Worm (Caenorhabditis elegans) whole organism, L2 larva: ENCODE results near the gene C16D9.3.

Experiments
- C34F6.9 ChIP-seq: fragments of 150-350 bp; optimal IDR thresholded peaks from 2 replicates; lab custom pipeline; 2014; ENCODE audit warnings: missing biosample characterization, missing genetic modification characterization
- F13H6.1 ChIP-seq: sonication (generic microtip); optimal IDR thresholded peaks from 2 replicates; lab custom pipeline; 2016; ENCODE audit warnings: missing genetic modification characterization, missing compliant biosample characterization
- R02D3.7 ChIP-seq: fragments of 150-350 bp; optimal IDR thresholded peaks from 2 replicates; lab custom pipeline; 2014; ENCODE audit warnings: missing biosample characterization, missing genetic modification characterization
- Y55F3AM.14 ChIP-seq: fragments of 200-800 bp; sonication (Bioruptor generic); optimal IDR thresholded peaks from 2 replicates; lab custom pipeline; 2018; ENCODE audit warnings: mild to moderate bottlenecking, missing genetic modification characterization, missing compliant biosample characterization
- ZK546.5 ChIP-seq: sonication (generic microtip); optimal IDR thresholded peaks from 2 replicates; lab custom pipeline; 2017; ENCODE audit warnings: missing biosample characterization, missing genetic modification characterization
- alr-1 ChIP-seq: fragments of 150-350 bp; optimal IDR thresholded peaks from 2 replicates; lab custom pipeline; 2014; ENCODE audit warnings: missing biosample characterization, missing genetic modification characterization
- aly-2 ChIP-seq: fragments of 150-350 bp; optimal IDR thresholded peaks from 2 replicates; lab custom pipeline; 2014; ENCODE audit warnings: missing biosample characterization, missing genetic modification characterization
- ama-1 ChIP-seq: fragments of 150-350 bp; optimal IDR thresholded peaks from 2 replicates; lab custom pipeline; 2018; ENCODE audit warnings: inconsistent platforms
- blmp-1 ChIP-seq: sonication (generic microtip); optimal IDR thresholded peaks from 2 replicates; lab custom pipeline; 2017; ENCODE audit warnings: missing genetic modification characterization, mild to moderate bottlenecking, missing compliant biosample characterization, antibody characterized with exemption, moderate library complexity; ENCODE audit not compliant: insufficient read depth
- ceh-16 ChIP-seq: fragments of 150-350 bp; optimal IDR thresholded peaks from 2 replicates; lab custom pipeline; 2014; ENCODE audit warnings: missing biosample characterization, missing genetic modification characterization
- ceh-82 ChIP-seq: fragments of 150-350 bp; optimal IDR thresholded peaks from 2 replicates; lab custom pipeline; 2014; ENCODE audit warnings: missing biosample characterization, missing genetic modification characterization
- crh-2 ChIP-seq: sonication (generic microtip); optimal IDR thresholded peaks from 2 replicates; lab custom pipeline; 2017; ENCODE audit warnings: missing biosample characterization, missing genetic modification characterization
- dmd-4 ChIP-seq: sonication (generic microtip); optimal IDR thresholded peaks from 2 replicates; lab custom pipeline; 2017; ENCODE audit warnings: missing biosample characterization, missing genetic modification characterization
- egl-27 ChIP-seq: sonication (generic microtip); optimal IDR thresholded peaks from 3 replicates; lab custom pipeline; 2017; ENCODE audit warnings: missing biosample characterization, missing genetic modification reagents, missing genetic modification characterization
- elt-1 ChIP-seq: fragments of 150-350 bp; optimal IDR thresholded peaks from 2 replicates; lab custom pipeline; 2014; ENCODE audit warnings: missing biosample characterization, missing genetic modification characterization
- elt-3 ChIP-seq: sonication (generic microtip); optimal IDR thresholded peaks from 2 replicates; lab custom pipeline; 2017; ENCODE audit warnings: missing biosample characterization, missing genetic modification characterization
- fos-1 ChIP-seq: fragments of 150-350 bp; optimal IDR thresholded peaks from 2 replicates; lab custom pipeline; 2014; ENCODE audit warnings: missing biosample characterization, missing genetic modification characterization
- gmeb-1 ChIP-seq: fragments of 150-350 bp; optimal IDR thresholded peaks from 2 replicates; lab custom pipeline; 2014; ENCODE audit warnings: missing biosample characterization, missing genetic modification characterization
- lin-11 ChIP-seq: fragments of 150-350 bp; sonication (generic microtip); optimal IDR thresholded peaks from 2 replicates; lab custom pipeline; 2014; ENCODE audit warnings: missing biosample characterization, missing genetic modification characterization, inconsistent platforms, mixed read lengths
- lin-13 ChIP-seq: fragments of 150-350 bp; optimal IDR thresholded peaks from 2 replicates; lab custom pipeline; 2014; ENCODE audit warnings: missing biosample characterization, missing genetic modification reagents, missing genetic modification characterization
- lin-39 ChIP-seq: fragments of 150-350 bp; optimal IDR thresholded peaks from 2 replicates; lab custom pipeline; 2014; ENCODE audit warnings: missing biosample characterization, missing genetic modification reagents, missing genetic modification characterization
- lsy-2 ChIP-seq, 2 experiments: fragments of 150-350 bp in 1 of 2; sonication (generic microtip) in 1 of 2; optimal IDR thresholded peaks; 2 replicates each; lab custom pipeline; 2014 to 2017; ENCODE audit warnings: missing biosample characterization in 2 of 2, missing genetic modification characterization in 2 of 2
- mab-5 ChIP-seq: fragments of 150-350 bp; optimal IDR thresholded peaks from 2 replicates; lab custom pipeline; 2014; ENCODE audit warnings: missing biosample characterization, missing genetic modification characterization
- mbf-1 ChIP-seq: sonication (generic microtip); optimal IDR thresholded peaks from 2 replicates; lab custom pipeline; 2017; ENCODE audit warnings: missing biosample characterization, missing genetic modification characterization
- mdl-1 ChIP-seq, 2 experiments: fragments of 150-350 bp in 1 of 2; sonication (generic microtip) in 1 of 2; optimal IDR thresholded peaks; 2 replicates each; lab custom pipeline; 2017; ENCODE audit warnings: missing biosample characterization in 2 of 2, missing genetic modification characterization in 2 of 2
- nhr-10 ChIP-seq: sonication (generic microtip); optimal IDR thresholded peaks from 2 replicates; lab custom pipeline; 2017; ENCODE audit warnings: missing biosample characterization, missing genetic modification characterization
- nhr-11 ChIP-seq: fragments of 150-350 bp; optimal IDR thresholded peaks from 2 replicates; lab custom pipeline; 2014; ENCODE audit warnings: missing biosample characterization, missing genetic modification characterization
- nhr-12 ChIP-seq: fragments of 150-350 bp; optimal IDR thresholded peaks from 2 replicates; lab custom pipeline; 2014; ENCODE audit warnings: missing biosample characterization, missing genetic modification characterization
- nhr-129 ChIP-seq: fragments of 150-350 bp; optimal IDR thresholded peaks from 2 replicates; lab custom pipeline; 2014; ENCODE audit warnings: missing biosample characterization, missing genetic modification characterization
- nhr-21 ChIP-seq: fragments of 150-350 bp; optimal IDR thresholded peaks from 2 replicates; lab custom pipeline; 2014; ENCODE audit warnings: missing biosample characterization, missing genetic modification characterization
- nhr-23 ChIP-seq: fragments of 150-350 bp; optimal IDR thresholded peaks from 2 replicates; lab custom pipeline; 2014; ENCODE audit warnings: missing biosample characterization, missing genetic modification reagents, missing genetic modification characterization
- nhr-237 ChIP-seq: fragments of 150-350 bp; optimal IDR thresholded peaks from 2 replicates; lab custom pipeline; 2014; ENCODE audit warnings: missing biosample characterization, missing genetic modification characterization
- nhr-25 ChIP-seq: fragments of 150-350 bp; sonication (generic microtip); optimal IDR thresholded peaks from 3 replicates; lab custom pipeline; 2014; ENCODE audit warnings: missing biosample characterization, missing genetic modification characterization
- nhr-6 ChIP-seq: fragments of 150-350 bp; optimal IDR thresholded peaks from 2 replicates; lab custom pipeline; 2014; ENCODE audit warnings: missing biosample characterization, missing genetic modification characterization
- nhr-77 ChIP-seq: fragments of 150-350 bp; optimal IDR thresholded peaks from 2 replicates; lab custom pipeline; 2014; ENCODE audit warnings: missing biosample characterization, missing genetic modification characterization
- peb-1 ChIP-seq: fragments of 150-350 bp; optimal IDR thresholded peaks from 2 replicates; lab custom pipeline; 2014; ENCODE audit warnings: missing biosample characterization, missing genetic modification characterization
- sem-4 ChIP-seq: fragments of 150-350 bp; optimal IDR thresholded peaks from 2 replicates; lab custom pipeline; 2014; ENCODE audit warnings: missing biosample characterization, missing genetic modification reagents, missing genetic modification characterization
- skn-1 ChIP-seq: sonication (generic microtip); optimal IDR thresholded peaks from 2 replicates; lab custom pipeline; 2017; ENCODE audit warnings: missing biosample characterization, missing genetic modification characterization
- sma-3 ChIP-seq: sonication (generic microtip); optimal IDR thresholded peaks from 2 replicates; lab custom pipeline; 2016; ENCODE audit warnings: missing genetic modification reagents, missing genetic modification characterization, missing compliant biosample characterization
- sma-9 ChIP-seq, 2 experiments: fragments of 150-350 bp in 1 of 2; sonication (generic microtip) in 1 of 2; optimal IDR thresholded peaks; 2 replicates each; lab custom pipeline; 2014 to 2016; ENCODE audit warnings: missing genetic modification characterization in 2 of 2, mild to moderate bottlenecking in 1 of 2, missing biosample characterization in 1 of 2, missing compliant biosample characterization in 1 of 2, missing genetic modification reagents in 1 of 2, moderate library complexity in 1 of 2
- snpc-4 ChIP-seq: fragments of 150-350 bp; optimal IDR thresholded peaks from 2 replicates; lab custom pipeline; 2014; ENCODE audit warnings: missing biosample characterization, missing genetic modification characterization
- unc-39 ChIP-seq: fragments of 150-350 bp; optimal IDR thresholded peaks from 2 replicates; lab custom pipeline; 2014; ENCODE audit warnings: missing biosample characterization, missing genetic modification characterization
- unc-55 ChIP-seq: fragments of 150-350 bp; sonication (generic microtip); optimal IDR thresholded peaks from 3 replicates; lab custom pipeline; 2014; ENCODE audit warnings: missing biosample characterization, missing genetic modification reagents, missing genetic modification characterization
- unc-62 ChIP-seq: fragments of 150-350 bp; optimal IDR thresholded peaks from 2 replicates; lab custom pipeline; 2014; ENCODE audit warnings: missing biosample characterization, missing genetic modification reagents, missing genetic modification characterization
- zag-1 ChIP-seq: fragments of 150-350 bp; optimal IDR thresholded peaks from 2 replicates; lab custom pipeline; 2014; ENCODE audit warnings: missing biosample characterization, missing genetic modification characterization
- ztf-1 ChIP-seq: fragments of 200-800 bp; sonication (Bioruptor generic); conservative IDR thresholded peaks from 2 replicates; pipeline ENCODE4 v1.3.6; 2022; ENCODE audit warnings: missing genetic modification characterization, missing compliant biosample characterization
- ztf-11 ChIP-seq: sonication (generic microtip); optimal IDR thresholded peaks from 2 replicates; lab custom pipeline; 2017; ENCODE audit warnings: missing biosample characterization, missing genetic modification characterization
- ztf-4 ChIP-seq: fragments of 150-350 bp; optimal IDR thresholded peaks from 2 replicates; lab custom pipeline; 2014; ENCODE audit warnings: missing biosample characterization, missing genetic modification characterization

C16D9.3 gene

ce11 chrV:8251075-8251474 lies 11.2 kb upstream of the C16D9.3 start:
- peak; percentile 18 for TF ChIP-seq nhr-129 (tag; lab: Kevin White, UChicago)
- peak; percentile 16 for TF ChIP-seq C34F6.9
- TF ChIP-seq nhr-11 (tag; lab: Kevin White, UChicago) = no peak

ce11 chrV:8250208-8250607 lies 10.4 kb upstream of the C16D9.3 start, which contains the start of gene C16D9.6:
C16D9.6 (minus strand) TSS chrV:8250308.
- TF ChIP-seq ztf-4 (tag; lab: Kevin White, UChicago) (no peak), ceh-82 (tag; lab: Kevin White, UChicago) (no peak), nhr-21 (tag; lab: Kevin White, UChicago) (no peak)

- peak; percentile 82 for TF ChIP-seq fos-1 (tag; lab: Kevin White, UChicago)
- TF ChIP-seq mbf-1 = no peak
- TF ChIP-seq ceh-82 (tag; lab: Kevin White, UChicago) = no peak
- TF ChIP-seq gmeb-1 (tag; lab: Kevin White, UChicago) = peak; percentile 84
- TF ChIP-seq ceh-16 (tag; lab: Kevin White, UChicago) = peak; percentile 2
- no peak for TF ChIP-seq nhr-10
- TF ChIP-seq lsy-2 (tag; optimal IDR thresholded peaks at IDR 0.05; lab: Kevin White, UChicago) = peak; percentile 46 to 56
- no peak for TF ChIP-seq aly-2 (tag; lab: Kevin White, UChicago)
- no peak for TF ChIP-seq R02D3.7 (tag; lab: Kevin White, UChicago)
- TF ChIP-seq elt-1 (tag; lab: Kevin White, UChicago) = no peak
- no peak for TF ChIP-seq blmp-1 (tag; lab: Kevin White, UChicago)
- peak; percentile 68 for TF ChIP-seq F13H6.1 (tag; lab: Kevin White, UChicago)
- no peak for TF ChIP-seq nhr-11 (tag; lab: Kevin White, UChicago)
- peak; percentile 51 for TF ChIP-seq nhr-129 (tag; lab: Kevin White, UChicago)
- no peak for TF ChIP-seq ZK546.5
- TF ChIP-seq unc-62 (GFP tag; lab: Kevin White, UChicago) = peak; percentile 3
- TF ChIP-seq C34F6.9 = peak; percentile 23
- TF ChIP-seq nhr-237 (tag; lab: Kevin White, UChicago) = peak; percentile 30
- no peak for TF ChIP-seq nhr-23 (tag; lab: Kevin White, UChicago)
- TF ChIP-seq ztf-4 (tag; lab: Kevin White, UChicago) = peak; percentile 42
- peak; percentile 3 for TF ChIP-seq nhr-77
- no peak for TF ChIP-seq dmd-4 (tag; lab: Kevin White, UChicago)
- TF ChIP-seq peb-1 = no peak
- TF ChIP-seq lin-13 = peak; percentile 65
- no peak for TF ChIP-seq lin-39 (tag; lab: Kevin White, UChicago)
- TF ChIP-seq mdl-1 (tag; optimal IDR thresholded peaks at IDR 0.05; lab: Kevin White, UChicago) = peak; percentile 17 to 42
- TF ChIP-seq egl-27 (tag; lab: Kevin White, UChicago) = peak; percentile 61
- TF ChIP-seq unc-55 (GFP tag; lab: Kevin White, UChicago) = peak; percentile 10
- TF ChIP-seq unc-39 (tag; lab: Kevin White, UChicago) = no peak
- TF ChIP-seq nhr-25 (tag; lab: Kevin White, UChicago) = peak; percentile 61
- TF ChIP-seq crh-2 = peak; percentile 78
- TF ChIP-seq elt-3 = no peak
- TF ChIP-seq nhr-12 (tag; lab: Kevin White, UChicago) = no peak
- peak; percentile 92 for TF ChIP-seq sma-3 (GFP tag; lab: Kevin White, UChicago)
- peak; percentile 19 for TF ChIP-seq mab-5 (tag; lab: Kevin White, UChicago)
- no peak for TF ChIP-seq Y55F3AM.14 (GFP tag; lab: Kevin White, UChicago)
- no peak for TF ChIP-seq alr-1
- TF ChIP-seq nhr-21 (tag; lab: Kevin White, UChicago) = peak; percentile 77
- TF ChIP-seq ama-1 (lab: Kevin White, UChicago) = peak; percentile 97
- TF ChIP-seq lin-11 = no peak
- TF ChIP-seq ztf-11 = no peak
- TF ChIP-seq zag-1 (tag; lab: Kevin White, UChicago) = no peak
- no peak for TF ChIP-seq ztf-1
- peak; percentile 98 for TF ChIP-seq snpc-4 (tag; lab: Kevin White, UChicago)
- peak; percentile 85 for TF ChIP-seq sma-9 (GFP tag; optimal IDR thresholded peaks at IDR 0.05; lab: Kevin White, UChicago)
- TF ChIP-seq sma-9 (tag; optimal IDR thresholded peaks at IDR 0.05; lab: Kevin White, UChicago) = no peak
- no peak for TF ChIP-seq skn-1 (tag; lab: Kevin White, UChicago)
- TF ChIP-seq nhr-6 = no peak
- peak; percentile 37 for TF ChIP-seq sem-4
Measured at ce11 chrV:8247311-8248105, 7.7 kb upstream of the C16D9.3 start.
